Worm (Caenorhabditis elegans) whole organism, L2 larva: ENCODE measurements around the gene T19D12.2.

Source experiments
- nhr-77 ChIP-seq: fragments of 150-350 bp; optimal IDR thresholded peaks from 2 replicates; lab custom pipeline; 2014; ENCODE audit warnings: missing biosample characterization, missing genetic modification characterization
- unc-62 ChIP-seq: fragments of 150-350 bp; optimal IDR thresholded peaks from 2 replicates; lab custom pipeline; 2014; ENCODE audit warnings: missing biosample characterization, missing genetic modification reagents, missing genetic modification characterization

DNA sequence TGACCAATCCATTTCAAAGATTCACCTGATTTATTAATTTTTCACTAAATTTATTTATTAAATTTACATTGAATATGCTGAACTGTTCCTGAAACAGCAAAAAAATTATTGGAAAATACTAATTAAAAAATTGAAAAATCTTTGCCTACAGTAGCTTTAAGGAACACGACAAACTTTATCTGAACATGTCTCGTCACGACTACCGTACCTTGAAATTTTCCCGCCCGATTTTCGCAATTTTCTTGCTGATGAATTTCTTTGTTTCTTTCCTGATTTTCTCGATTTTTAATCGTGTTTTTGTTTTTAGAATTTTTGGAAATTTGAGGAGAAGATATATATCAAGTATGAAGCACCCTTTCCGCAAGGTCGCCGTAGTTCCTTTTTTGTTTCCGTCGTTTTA, 21.8 kb downstream of the T19D12.2 start:
- TF ChIP-seq nhr-77 (tag; lab: Kevin White, UChicago) (no peak), unc-62 (GFP tag; lab: Kevin White, UChicago) (no peak)
